Worm (Caenorhabditis elegans) whole organism, L1 larva: Measurements from ENCODE around the gene grd-12.

Experiments used
- F16B12.6 ChIP-seq: fragments of 150-350 bp; optimal IDR thresholded peaks from 2 replicates; lab custom pipeline; 2014; ENCODE audit warnings: missing biosample characterization, missing genetic modification characterization
- dsc-1 ChIP-seq: sonication (generic microtip); optimal IDR thresholded peaks from 2 replicates; lab custom pipeline; 2016; ENCODE audit warnings: mild to moderate bottlenecking, missing genetic modification characterization, missing compliant biosample characterization
- egl-27 ChIP-seq, 2 experiments: fragments of 150-350 bp in 1 of 2; sonication (generic microtip); optimal IDR thresholded peaks; 3 replicates each; lab custom pipeline; 2017 to 2018; ENCODE audit warnings: missing biosample characterization in 2 of 2, missing genetic modification characterization in 2 of 2, missing genetic modification reagents in 2 of 2
- jun-1 ChIP-seq: fragments of 150-350 bp; optimal IDR thresholded peaks from 2 replicates; lab custom pipeline; 2014; ENCODE audit warnings: missing biosample characterization, missing genetic modification reagents, missing genetic modification characterization
- lin-15B ChIP-seq: fragments of 150-350 bp; sonication (generic microtip); optimal IDR thresholded peaks from 3 replicates; lab custom pipeline; 2014; ENCODE audit warnings: missing biosample characterization, missing genetic modification characterization
- lin-39 ChIP-seq: fragments of 150-350 bp; optimal IDR thresholded peaks from 2 replicates; lab custom pipeline; 2014; ENCODE audit warnings: missing biosample characterization, missing genetic modification reagents, missing genetic modification characterization
- nhr-85 ChIP-seq: sonication (generic microtip); peaks from one replicate; lab custom pipeline; 2016; ENCODE audit warnings: missing genetic modification characterization, inconsistent platforms, missing compliant biosample characterization
- xbp-1 ChIP-seq: sonication (generic microtip); optimal IDR thresholded peaks from 2 replicates; lab custom pipeline; 2016; ENCODE audit warnings: missing genetic modification characterization, missing compliant biosample characterization
- zag-1 ChIP-seq: fragments of 150-350 bp; optimal IDR thresholded peaks from 2 replicates; lab custom pipeline; 2014; ENCODE audit warnings: missing biosample characterization, missing genetic modification characterization
- ztf-11 ChIP-seq, 2 experiments: sonication (generic microtip); optimal IDR thresholded peaks; 2 replicates each; lab custom pipeline; 2016 to 2017; ENCODE audit warnings: missing genetic modification characterization in 2 of 2, missing biosample characterization in 1 of 2, missing compliant biosample characterization in 1 of 2

ce11 chrV:15020732-15021131, 42.4 kb downstream of the grd-12 start, which contains the start of gene F14H8.5:
- TF ChIP-seq nhr-85 (tag; lab: Kevin White, UChicago): no peak
- TF ChIP-seq lin-39 (tag; lab: Kevin White, UChicago): no peak
- no peak for TF ChIP-seq ztf-11 (tag; optimal IDR thresholded peaks at IDR 0.05; lab: Kevin White, UChicago)
- no peak for TF ChIP-seq jun-1 (tag; lab: Kevin White, UChicago)
- no peak for TF ChIP-seq egl-27 (tag; optimal IDR thresholded peaks at IDR 0.05; lab: Kevin White, UChicago)
- no peak for TF ChIP-seq lin-15B (tag; lab: Kevin White, UChicago)
- no peak for TF ChIP-seq xbp-1 (tag; lab: Kevin White, UChicago)
- no peak for TF ChIP-seq zag-1 (tag; lab: Kevin White, UChicago)
- no peak for TF ChIP-seq F16B12.6 (tag; lab: Kevin White, UChicago)
- no peak for TF ChIP-seq dsc-1
